Fruit fly (Drosophila melanogaster) whole organism, embryonic: ENCODE data around the gene CG8952.

ENCODE experiments used
- Atf6 ChIP-seq: fragments of 200-800 bp; sonication (Bioruptor generic); IDR thresholded peaks from 2 replicates; pipeline ENCODE4 v1.3.6; 2022; ENCODE audit warnings: missing biosample characterization, missing genetic modification characterization
- Awh ChIP-seq: fragments of 200-800 bp; sonication (Bioruptor generic); IDR thresholded peaks from 2 replicates; pipeline ENCODE4, ENCODE4 v1.3.6; 2022; ENCODE audit warnings: missing biosample characterization, missing genetic modification characterization
- CG10462 ChIP-seq: fragments of 200-800 bp; sonication (Bioruptor generic); optimal IDR thresholded peaks from 2 replicates; lab custom pipeline; 2016; ENCODE audit warnings: missing biosample characterization, missing genetic modification characterization
- CG10543 ChIP-seq: fragments of 200-800 bp; sonication (Bioruptor generic); optimal IDR thresholded peaks from 3 replicates; lab custom pipeline; 2017; ENCODE audit warnings: missing biosample characterization, mild to moderate bottlenecking, missing genetic modification characterization, moderate library complexity
- CG10979 ChIP-seq: fragments of 200-800 bp; sonication (Bioruptor generic); optimal IDR thresholded peaks from 2 replicates; lab custom pipeline; 2018; ENCODE audit warnings: missing biosample characterization, mild to moderate bottlenecking, missing genetic modification characterization, moderate library complexity
- CG11247 ChIP-seq: fragments of 200-800 bp; sonication (Bioruptor generic); IDR thresholded peaks from 2 replicates; pipeline ENCODE4 v1.3.6; 2022; ENCODE audit warnings: missing biosample characterization, missing genetic modification characterization
- CG12104 ChIP-seq: fragments of 200-800 bp; sonication (Bioruptor generic); optimal IDR thresholded peaks from 3 replicates; lab custom pipeline; 2016; ENCODE audit warnings: missing biosample characterization, missing genetic modification characterization
- CG12659 ChIP-seq: fragments of 200-800 bp; sonication (Bioruptor generic); optimal IDR thresholded peaks from 3 replicates; lab custom pipeline; 2017; ENCODE audit warnings: mild to moderate bottlenecking, missing biosample characterization, missing genetic modification reagents, missing genetic modification characterization
- CG13287 ChIP-seq: fragments of 200-800 bp; sonication (Bioruptor generic); IDR thresholded peaks from 2 replicates; pipeline ENCODE4 v1.3.6; 2022; ENCODE audit warnings: missing biosample characterization, missing genetic modification characterization; ENCODE audit not compliant: partially characterized antibody
- CG13624 ChIP-seq: fragments of 200-800 bp; sonication (Bioruptor generic); optimal IDR thresholded peaks from 2 replicates; lab custom pipeline; 2016; ENCODE audit warnings: missing biosample characterization, missing genetic modification characterization
- CG14050 ChIP-seq: fragments of 200-800 bp; sonication (Bioruptor generic); IDR thresholded peaks from 3 replicates; pipeline ENCODE4 v1.3.6; 2022; ENCODE audit warnings: missing biosample characterization, missing genetic modification characterization
- CG14441 ChIP-seq: fragments of 200-800 bp; sonication (Bioruptor generic); IDR thresholded peaks from 2 replicates; pipeline ENCODE4 v1.3.6; 2022; ENCODE audit warnings: missing biosample characterization, missing genetic modification characterization
- CG1529 ChIP-seq: fragments of 200-800 bp; sonication (Bioruptor generic); optimal IDR thresholded peaks from 3 replicates; lab custom pipeline; 2018; ENCODE audit warnings: missing biosample characterization, missing genetic modification characterization
- CG32532 ChIP-seq: fragments of 200-800 bp; sonication (Bioruptor generic); IDR thresholded peaks from 2 replicates; pipeline ENCODE4 v1.3.6; 2022; ENCODE audit warnings: missing biosample characterization, missing genetic modification characterization
- CG3838 ChIP-seq: fragments of 200-800 bp; sonication (Bioruptor generic); optimal IDR thresholded peaks from 3 replicates; lab custom pipeline; 2016; ENCODE audit warnings: missing biosample characterization, missing genetic modification characterization
- CG3995 ChIP-seq: fragments of 200-800 bp; sonication (Bioruptor generic); optimal IDR thresholded peaks from 3 replicates; lab custom pipeline; 2016; ENCODE audit warnings: missing biosample characterization, missing genetic modification characterization
- CG6175 ChIP-seq: fragments of 200-800 bp; sonication (Bioruptor generic); IDR thresholded peaks from 3 replicates; pipeline ENCODE4 v1.3.6; 2022; ENCODE audit warnings: missing biosample characterization, missing genetic modification characterization
- CG6654 ChIP-seq: fragments of 200-800 bp; sonication (Bioruptor generic); optimal IDR thresholded peaks from 2 replicates; lab custom pipeline; 2017; ENCODE audit warnings: missing biosample characterization, mild to moderate bottlenecking, missing genetic modification characterization
- CG6791 ChIP-seq: fragments of 200-800 bp; sonication (Bioruptor generic); IDR thresholded peaks from 3 replicates; pipeline ENCODE4 v1.3.6; 2022; ENCODE audit warnings: missing biosample characterization, missing genetic modification characterization; ENCODE audit not compliant: partially characterized antibody
- CG6854 ChIP-seq: fragments of 200-800 bp; sonication (Bioruptor generic); optimal IDR thresholded peaks from 3 replicates; lab custom pipeline; 2017; ENCODE audit warnings: missing biosample characterization, mild to moderate bottlenecking, missing genetic modification characterization
- CG7372 ChIP-seq: fragments of 200-800 bp; sonication (Bioruptor generic); IDR thresholded peaks from 2 replicates; pipeline ENCODE4 v1.3.6; 2022; ENCODE audit warnings: missing biosample characterization, missing genetic modification characterization
- CG9727 ChIP-seq: fragments of 200-800 bp; sonication (Bioruptor generic); optimal IDR thresholded peaks from 3 replicates; lab custom pipeline; 2017; ENCODE audit warnings: missing biosample characterization, mild to moderate bottlenecking, missing genetic modification characterization
- CTCF ChIP-seq: fragments of 200-800 bp; sonication (Bioruptor generic); optimal IDR thresholded peaks from 2 replicates; lab custom pipeline; 2017; ENCODE audit warnings: missing biosample characterization, mild to moderate bottlenecking, missing genetic modification characterization, moderate library complexity
- Camta ChIP-seq: fragments of 200-800 bp; sonication (Bioruptor generic); optimal IDR thresholded peaks from 2 replicates; lab custom pipeline; 2016; ENCODE audit warnings: missing biosample characterization, missing genetic modification characterization
- CoRest ChIP-seq: fragments of 200-800 bp; sonication (Bioruptor generic); optimal IDR thresholded peaks from 3 replicates; lab custom pipeline; 2018; ENCODE audit warnings: missing biosample characterization, mild to moderate bottlenecking, missing genetic modification characterization, moderate library complexity
- Dip2 ChIP-seq: fragments of 200-800 bp; sonication (Bioruptor generic); IDR thresholded peaks from 2 replicates; pipeline ENCODE4 v1.3.6; 2022; ENCODE audit warnings: missing biosample characterization, missing genetic modification characterization
- Elba2 ChIP-seq: fragments of 200-800 bp; sonication (Bioruptor generic); optimal IDR thresholded peaks from 3 replicates; lab custom pipeline; 2016; ENCODE audit warnings: missing biosample characterization, missing genetic modification characterization
- HmgD ChIP-seq: fragments of 200-800 bp; sonication (Bioruptor generic); optimal IDR thresholded peaks from 3 replicates; lab custom pipeline; 2016; ENCODE audit warnings: missing biosample characterization, missing genetic modification characterization
- HmgZ ChIP-seq: fragments of 200-800 bp; sonication (Bioruptor generic); optimal IDR thresholded peaks from 2 replicates; lab custom pipeline; 2018; ENCODE audit warnings: missing biosample characterization, mild to moderate bottlenecking, missing genetic modification characterization
- Hsf ChIP-seq: fragments of 200-800 bp; sonication (Bioruptor generic); optimal IDR thresholded peaks from 3 replicates; lab custom pipeline; 2016; ENCODE audit warnings: missing biosample characterization, missing genetic modification characterization
- MESR4 ChIP-seq: fragments of 200-800 bp; sonication (Bioruptor generic); optimal IDR thresholded peaks from 2 replicates; lab custom pipeline; 2018; ENCODE audit warnings: missing biosample characterization, mild to moderate bottlenecking, missing genetic modification characterization, moderate library complexity
- Mad ChIP-seq: fragments of 200-800 bp; sonication (Bioruptor generic); optimal IDR thresholded peaks from 2 replicates; lab custom pipeline; 2016; ENCODE audit warnings: missing biosample characterization, missing genetic modification characterization
- NC2β ChIP-seq: fragments of 200-800 bp; sonication (Bioruptor generic); optimal IDR thresholded peaks from 2 replicates; lab custom pipeline; 2016; ENCODE audit warnings: missing biosample characterization, missing genetic modification characterization
- Poxn ChIP-seq: fragments of 200-800 bp; sonication (Bioruptor generic); IDR thresholded peaks from 2 replicates; pipeline ENCODE4 v1.3.6; 2022; ENCODE audit warnings: missing biosample characterization, missing genetic modification characterization
- Sin3A ChIP-seq: fragments of >200 bp; optimal IDR thresholded peaks from 2 replicates; lab custom pipeline; 2018
- al ChIP-seq: fragments of 200-800 bp; sonication (Bioruptor generic); IDR thresholded peaks from 2 replicates; pipeline ENCODE4 v1.3.6; 2022; ENCODE audit warnings: missing biosample characterization, missing genetic modification characterization
- az2 ChIP-seq: fragments of 200-800 bp; sonication (Bioruptor generic); optimal IDR thresholded peaks from 3 replicates; lab custom pipeline; 2016; ENCODE audit warnings: missing biosample characterization, missing genetic modification characterization
- br ChIP-seq: fragments of >200 bp; optimal IDR thresholded peaks from 2 replicates; lab custom pipeline; 2017
- danr ChIP-seq: fragments of 200-800 bp; sonication (Bioruptor generic); IDR thresholded peaks from 2 replicates; pipeline ENCODE4 v1.3.6; 2022; ENCODE audit warnings: missing biosample characterization, missing genetic modification characterization
- disco-r ChIP-seq: fragments of 200-800 bp; sonication (Bioruptor generic); optimal IDR thresholded peaks from 2 replicates; lab custom pipeline; 2016; ENCODE audit warnings: missing biosample characterization, missing genetic modification characterization
- esg ChIP-seq: fragments of 200-800 bp; sonication (Bioruptor generic); conservative IDR thresholded peaks from 2 replicates; pipeline ENCODE4 v1.3.6; 2022; ENCODE audit warnings: missing biosample characterization, missing genetic modification characterization
- grn ChIP-seq: fragments of 200-800 bp; sonication (Bioruptor generic); optimal IDR thresholded peaks from 3 replicates; lab custom pipeline; 2017; ENCODE audit warnings: missing biosample characterization, missing genetic modification characterization
- gt ChIP-seq: fragments of 200-800 bp; sonication (Bioruptor generic); IDR thresholded peaks from 2 replicates; pipeline ENCODE4 v1.3.6; 2022; ENCODE audit warnings: missing biosample characterization, missing genetic modification characterization
- hbn ChIP-seq: fragments of 200-800 bp; sonication (Bioruptor generic); IDR thresholded peaks from 2 replicates; pipeline ENCODE4 v1.3.6; 2022; ENCODE audit warnings: missing biosample characterization, missing genetic modification characterization; ENCODE audit not compliant: partially characterized antibody
- lbe ChIP-seq: fragments of 200-800 bp; sonication (Bioruptor generic); optimal IDR thresholded peaks from 2 replicates; lab custom pipeline; 2016; ENCODE audit warnings: missing biosample characterization, mild to moderate bottlenecking, missing genetic modification characterization
- mirr ChIP-seq: fragments of 200-800 bp; sonication (Bioruptor generic); optimal IDR thresholded peaks from 3 replicates; lab custom pipeline; 2018; ENCODE audit warnings: missing biosample characterization, mild to moderate bottlenecking, missing genetic modification characterization
- otp ChIP-seq: fragments of 200-800 bp; sonication (Bioruptor generic); IDR thresholded peaks from 3 replicates; pipeline ENCODE4, ENCODE4 v1.3.6; 2022; ENCODE audit warnings: missing biosample characterization, missing genetic modification characterization
- pho ChIP-seq: fragments of 200-800 bp; sonication (Bioruptor generic); optimal IDR thresholded peaks from 2 replicates; lab custom pipeline; 2016; ENCODE audit warnings: missing biosample characterization, missing genetic modification characterization
- pita ChIP-seq: fragments of 200-800 bp; sonication (Bioruptor generic); optimal IDR thresholded peaks from 2 replicates; lab custom pipeline; 2017; ENCODE audit warnings: missing biosample characterization, mild to moderate bottlenecking, missing genetic modification characterization
- slou ChIP-seq: fragments of 200-800 bp; sonication (Bioruptor generic); optimal IDR thresholded peaks from 3 replicates; lab custom pipeline; 2016; ENCODE audit warnings: missing biosample characterization, missing genetic modification characterization
- sr ChIP-seq: fragments of 200-800 bp; sonication (Bioruptor generic); IDR thresholded peaks from 3 replicates; pipeline ENCODE4 v1.3.6; 2022; ENCODE audit warnings: missing biosample characterization, missing genetic modification characterization
- tna ChIP-seq: fragments of 200-800 bp; sonication (Bioruptor generic); IDR thresholded peaks from 2 replicates; pipeline ENCODE4 v1.3.6; 2022; ENCODE audit warnings: missing biosample characterization, missing genetic modification characterization; ENCODE audit not compliant: partially characterized antibody
- toy ChIP-seq: fragments of 200-800 bp; sonication (Bioruptor generic); IDR thresholded peaks from 2 replicates; pipeline ENCODE4 v1.3.6; 2022; ENCODE audit warnings: missing biosample characterization, missing genetic modification characterization
- tup ChIP-seq: fragments of 200-800 bp; sonication (Bioruptor generic); optimal IDR thresholded peaks from 2 replicates; lab custom pipeline; 2016; ENCODE audit warnings: missing biosample characterization, mild to moderate bottlenecking, missing genetic modification characterization, moderate library complexity
- usp ChIP-seq: fragments of >200 bp; optimal IDR thresholded peaks from 2 replicates; lab custom pipeline; 2017; ENCODE audit warnings: missing biosample characterization, missing genetic modification characterization

The CG8952 gene

DNA sequence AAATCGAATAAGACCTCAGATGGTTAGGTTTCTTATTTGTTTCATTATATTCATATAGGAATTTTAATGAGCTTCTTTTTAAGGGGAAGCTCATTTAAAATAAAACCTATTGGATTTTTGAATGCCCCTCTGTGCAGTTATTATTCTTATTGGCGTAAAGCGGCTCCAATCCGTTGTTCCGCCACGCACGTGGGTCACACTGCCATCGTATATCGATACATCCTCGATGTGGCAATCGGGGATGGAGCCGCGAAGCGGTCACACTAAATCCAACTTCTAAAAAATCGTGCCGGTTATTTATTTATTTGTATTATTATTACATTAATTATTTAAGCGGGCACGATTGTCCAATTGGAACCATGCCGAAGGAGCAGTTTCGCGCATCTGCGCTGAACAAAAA, 3.5 kb downstream of the CG8952 start, which contains the start of gene Polr3A (continued):
- TF ChIP-seq CTCF (GFP tag; lab: Kevin White, UChicago) (no peak), HmgD (GFP tag; lab: Kevin White, UChicago) (no peak), CG7372 (GFP tag; lab: Robert Waterston, UW) (no peak), CG9727 (GFP tag; lab: Kevin White, UChicago) (no peak), Mad (GFP tag; lab: Kevin White, UChicago) (no peak), CG14441 (GFP tag; lab: Robert Waterston, UW) (no peak), tup (GFP tag; lab: Kevin White, UChicago) (no peak), br (lab: Kevin White, UChicago) (no peak), hbn (GFP tag; lab: Robert Waterston, UW) (peak; percentile 41), mirr (GFP tag; lab: Kevin White, UChicago) (no peak), toy (no peak), CG13287 (GFP tag; lab: Robert Waterston, UW) (peak; percentile 75), grn (GFP tag; lab: Kevin White, UChicago) (no peak), HmgZ (tag; lab: Kevin White, UChicago) (peak; percentile 11), Atf6 (GFP tag; lab: Robert Waterston, UW) (no peak), MESR4 (GFP tag; lab: Kevin White, UChicago) (peak; percentile 39), Dip2 (GFP tag; lab: Robert Waterston, UW) (no peak), otp (no peak), CG1529 (GFP tag; lab: Kevin White, UChicago) (no peak), Camta (GFP tag; lab: Kevin White, UChicago) (no peak), CG10979 (tag; lab: Kevin White, UChicago) (no peak), usp (GFP tag; lab: Kevin White, UChicago) (no peak), gt (GFP tag; lab: Robert Waterston, UW) (no peak), pho (GFP tag; lab: Kevin White, UChicago) (no peak), disco-r (GFP tag; lab: Kevin White, UChicago) (no peak), CG6175 (GFP tag; lab: Robert Waterston, UW) (no peak), CG32532 (GFP tag; lab: Robert Waterston, UW) (no peak), CG3995 (GFP tag; lab: Kevin White, UChicago) (peak; percentile 4), CG13624 (GFP tag; lab: Kevin White, UChicago) (no peak), CG10462 (GFP tag; lab: Kevin White, UChicago) (no peak), Awh (no peak), az2 (GFP tag; lab: Kevin White, UChicago) (no peak), Sin3A (lab: Kevin White, UChicago) (no peak), CoRest (tag; lab: Kevin White, UChicago) (no peak), CG12659 (peak; percentile 51), sr (no peak), slou (no peak), esg (GFP tag; lab: Robert Waterston, UW) (no peak), Elba2 (GFP tag; lab: Kevin White, UChicago) (peak; percentile 96), pita (GFP tag; lab: Kevin White, UChicago) (no peak), Hsf (GFP tag; lab: Kevin White, UChicago) (no peak), NC2β (GFP tag; lab: Kevin White, UChicago) (no peak), CG12104 (GFP tag; lab: Kevin White, UChicago) (no peak), Poxn (no peak), CG6654 (GFP tag; lab: Kevin White, UChicago) (no peak), CG11247 (no peak), tna (GFP tag; lab: Robert Waterston, UW) (0 out of 2 replicates have a peak, but pooled peaks have one; percentile 39), CG6854 (no peak), CG10543 (GFP tag; lab: Kevin White, UChicago) (no peak), CG6791 (GFP tag; lab: Robert Waterston, UW) (peak; percentile 73; the same call in 2 of the 3 replicates), CG3838 (GFP tag; lab: Kevin White, UChicago) (no peak), al (no peak), CG14050 (GFP tag; lab: Robert Waterston, UW) (no peak), danr (no peak), lbe (GFP tag; lab: Kevin White, UChicago) (no peak)
